Worm (Caenorhabditis elegans) whole organism, young adult: Measurements from ENCODE around the gene Y75B8A.31.

Source experiments
- F10E7.11 ChIP-seq: sonication (generic microtip); optimal IDR thresholded peaks from 2 replicates; lab custom pipeline; 2017; ENCODE audit warnings: mild to moderate bottlenecking, missing genetic modification characterization, moderate library complexity, missing compliant biosample characterization
- F33H1.4 ChIP-seq: fragments of 200-800 bp; sonication (Bioruptor generic); IDR thresholded peaks from 2 replicates; pipeline ENCODE4 v1.3.6; 2022; ENCODE audit warnings: missing genetic modification reagents, missing genetic modification characterization, missing compliant biosample characterization
- F49E8.2 ChIP-seq: sonication (generic microtip); optimal IDR thresholded peaks from 3 replicates; lab custom pipeline; 2017; ENCODE audit warnings: missing genetic modification characterization, mild to moderate bottlenecking, missing compliant biosample characterization, antibody characterized with exemption, moderate library complexity; ENCODE audit not compliant: insufficient read depth
- dpff-1 ChIP-seq: sonication (generic microtip); optimal IDR thresholded peaks from 2 replicates; lab custom pipeline; 2017; ENCODE audit warnings: mild to moderate bottlenecking, missing genetic modification characterization, missing compliant biosample characterization
- pha-4 ChIP-seq: fragments of 150-350 bp; sonication (generic microtip); optimal IDR thresholded peaks from 2 replicates; lab custom pipeline; 2014; ENCODE audit warnings: missing biosample characterization, missing genetic modification reagents, missing genetic modification characterization
- snpc-3.4 ChIP-seq: sonication (generic microtip); optimal IDR thresholded peaks from 2 replicates; lab custom pipeline; 2017; ENCODE audit warnings: missing genetic modification characterization, mild to moderate bottlenecking, missing compliant biosample characterization, antibody characterized with exemption, moderate library complexity, missing genotype, missing genetic modification reagents
- snpc-4 ChIP-seq, 5 experiments: fragments of 150-350 bp in 1 of 5; sonication (generic microtip) in 4 of 5; optimal IDR thresholded peaks; 2 replicates each; lab custom pipeline; 2014 to 2018; ENCODE audit warnings: missing genetic modification characterization in 5 of 5, missing biosample characterization in 3 of 5, antibody characterized with exemption in 2 of 5, mild to moderate bottlenecking in 2 of 5, missing compliant biosample characterization in 2 of 5, missing genotype in 2 of 5, moderate library complexity in 2 of 5, missing genetic modification reagents in 1 of 5
- somi-1 ChIP-seq: fragments of 200-800 bp; sonication (Bioruptor generic); optimal IDR thresholded peaks from 2 replicates; lab custom pipeline; 2018; ENCODE audit warnings: mild to moderate bottlenecking, missing genetic modification characterization, missing compliant biosample characterization
- ztf-25 ChIP-seq: fragments of 200-800 bp; sonication (Bioruptor generic); IDR thresholded peaks from 2 replicates; pipeline ENCODE4 v1.3.6; 2022; ENCODE audit warnings: missing genetic modification reagents, missing genetic modification characterization, missing compliant biosample characterization

- TF ChIP-seq ztf-25 (GFP tag; lab: Robert Waterston, UW) (no peak), F49E8.2 (tag; lab: Kevin White, UChicago) (no peak), pha-4 (no peak), snpc-4 (GFP tag; optimal IDR thresholded peaks at IDR 0.05; lab: Kevin White, UChicago) (no peak), snpc-4 (tag; optimal IDR thresholded peaks at IDR 0.05; lab: Kevin White, UChicago) (no peak), F10E7.11 (no peak), snpc-3.4 (tag; lab: Kevin White, UChicago) (no peak), somi-1 (GFP tag; lab: Kevin White, UChicago) (no peak), dpff-1 (tag; lab: Kevin White, UChicago) (no peak), F33H1.4 (no peak)
Measured at ce11 chrIII:12349027-12349426, 2.4 kb upstream of the Y75B8A.31 start.
